Fruit fly (Drosophila melanogaster) whole organism, embryonic: Measurements from ENCODE around the gene PIG-S.
A peak's percentile ranks its signal among the peaks of the same experiment; 100 is the strongest.

ENCODE experiments used
- ATbp ChIP-seq: fragments of 200-800 bp; sonication (Bioruptor generic); optimal IDR thresholded peaks from 2 replicates; lab custom pipeline; 2017; ENCODE audit warnings: missing biosample characterization, mild to moderate bottlenecking, missing genetic modification characterization, missing genetic modification reagents
- CG10366 ChIP-seq: fragments of 200-800 bp; sonication (Bioruptor generic); IDR thresholded peaks from 2 replicates; pipeline ENCODE4 v1.3.6; 2022; ENCODE audit warnings: missing biosample characterization, missing genetic modification characterization
- CG12391 ChIP-seq: fragments of 200-800 bp; sonication (Bioruptor generic); optimal IDR thresholded peaks from 3 replicates; lab custom pipeline; 2018; ENCODE audit warnings: missing biosample characterization, mild to moderate bottlenecking, missing genetic modification characterization, moderate library complexity
- CG13287 ChIP-seq: fragments of 200-800 bp; sonication (Bioruptor generic); IDR thresholded peaks from 2 replicates; pipeline ENCODE4 v1.3.6; 2022; ENCODE audit warnings: missing biosample characterization, missing genetic modification characterization; ENCODE audit not compliant: partially characterized antibody
- CG17829 ChIP-seq: fragments of 200-800 bp; optimal IDR thresholded peaks from 2 replicates; lab custom pipeline; 2019; ENCODE audit warnings: missing biosample characterization, mild to moderate bottlenecking, missing genetic modification characterization, moderate library complexity
- CG2199 ChIP-seq: fragments of 200-800 bp; sonication (Bioruptor generic); IDR thresholded peaks from 3 replicates; pipeline ENCODE4 v1.3.6; 2022; ENCODE audit warnings: missing biosample characterization, missing genetic modification characterization
- CG3163 ChIP-seq: fragments of 200-800 bp; sonication (Bioruptor generic); optimal IDR thresholded peaks from 3 replicates; lab custom pipeline; 2016; ENCODE audit warnings: missing biosample characterization, missing genetic modification characterization
- CG34376 ChIP-seq: fragments of 200-800 bp; sonication (Bioruptor generic); optimal IDR thresholded peaks from 2 replicates; lab custom pipeline; 2018; ENCODE audit warnings: missing biosample characterization, mild to moderate bottlenecking, missing genetic modification characterization
- CG4404 ChIP-seq: fragments of 200-800 bp; sonication (Bioruptor generic); IDR thresholded peaks from 2 replicates; pipeline ENCODE4 v1.3.6; 2022; ENCODE audit warnings: missing biosample characterization, missing genetic modification characterization
- CG4424 ChIP-seq: fragments of 200-800 bp; sonication (Bioruptor generic); optimal IDR thresholded peaks from 3 replicates; lab custom pipeline; 2016; ENCODE audit warnings: missing biosample characterization, missing genetic modification characterization
- CG6175 ChIP-seq: fragments of 200-800 bp; sonication (Bioruptor generic); IDR thresholded peaks from 3 replicates; pipeline ENCODE4 v1.3.6; 2022; ENCODE audit warnings: missing biosample characterization, missing genetic modification characterization
- CG7556 ChIP-seq: fragments of 200-800 bp; sonication (Bioruptor generic); optimal IDR thresholded peaks from 2 replicates; lab custom pipeline; 2017; ENCODE audit warnings: missing biosample characterization, mild to moderate bottlenecking, missing genetic modification characterization
- CG8290 ChIP-seq, 3 experiments: fragments of 200-800 bp; sonication (Bioruptor generic); optimal IDR thresholded peaks; 2 replicates each; lab custom pipeline; 2016 to 2019; ENCODE audit warnings: missing biosample characterization in 3 of 3, missing genetic modification characterization in 3 of 3, mild to moderate bottlenecking in 2 of 3, moderate library complexity in 1 of 3
- CG8478 ChIP-seq: fragments of >200 bp; optimal IDR thresholded peaks from 2 replicates; lab custom pipeline; 2018
- CG9817 ChIP-seq: fragments of 200-800 bp; sonication (Bioruptor generic); optimal IDR thresholded peaks from 2 replicates; lab custom pipeline; 2018; ENCODE audit warnings: missing biosample characterization, mild to moderate bottlenecking, missing genetic modification characterization, moderate library complexity
- D19B ChIP-seq: fragments of 200-800 bp; sonication (Bioruptor generic); optimal IDR thresholded peaks from 2 replicates; lab custom pipeline; 2017; ENCODE audit warnings: missing biosample characterization, mild to moderate bottlenecking, missing genetic modification characterization
- Doc2 ChIP-seq: fragments of 200-800 bp; sonication (Bioruptor generic); IDR thresholded peaks from 2 replicates; pipeline ENCODE4 v1.3.6; 2022; ENCODE audit warnings: missing biosample characterization, missing genetic modification characterization
- Doc3 ChIP-seq: fragments of 200-800 bp; sonication (Bioruptor generic); IDR thresholded peaks from 3 replicates; pipeline ENCODE4 v1.3.6; 2022; ENCODE audit warnings: missing biosample characterization, missing genetic modification characterization; ENCODE audit not compliant: partially characterized antibody
- Elba2 ChIP-seq: fragments of 200-800 bp; sonication (Bioruptor generic); optimal IDR thresholded peaks from 3 replicates; lab custom pipeline; 2016; ENCODE audit warnings: missing biosample characterization, missing genetic modification characterization
- Gug ChIP-seq: fragments of 200-800 bp; sonication (Bioruptor generic); IDR thresholded peaks from 4 replicates; pipeline ENCODE4 v1.3.6; 2022; ENCODE audit warnings: missing biosample characterization, missing genetic modification characterization
- Hand ChIP-seq: fragments of 200-800 bp; sonication (Bioruptor generic); optimal IDR thresholded peaks from 2 replicates; lab custom pipeline; 2017; ENCODE audit warnings: mild to moderate bottlenecking, missing biosample characterization, missing genetic modification reagents, missing genetic modification characterization
- Hmx ChIP-seq: fragments of 200-800 bp; sonication (Bioruptor generic); optimal IDR thresholded peaks from 2 replicates; lab custom pipeline; 2016; ENCODE audit warnings: missing biosample characterization, missing genetic modification characterization
- Jarid2 ChIP-seq: fragments of 200-800 bp; sonication (Bioruptor generic); optimal IDR thresholded peaks from 3 replicates; lab custom pipeline; 2017; ENCODE audit warnings: mild to moderate bottlenecking, missing biosample characterization, missing genetic modification reagents, missing genetic modification characterization
- Nf-YA ChIP-seq: fragments of 200-800 bp; sonication (Bioruptor generic); IDR thresholded peaks from 2 replicates; pipeline ENCODE4 v1.3.6; 2022; ENCODE audit warnings: missing biosample characterization, missing genetic modification characterization
- Nf-YB ChIP-seq: fragments of 200-800 bp; sonication (Bioruptor generic); optimal IDR thresholded peaks from 3 replicates; lab custom pipeline; 2019; ENCODE audit warnings: missing biosample characterization, mild to moderate bottlenecking, missing genetic modification characterization, moderate library complexity
- Rfx ChIP-seq: fragments of 200-800 bp; sonication (Bioruptor generic); IDR thresholded peaks from 2 replicates; pipeline ENCODE4 v1.3.6; 2022; ENCODE audit warnings: missing biosample characterization, missing genetic modification characterization
- Side ChIP-seq: fragments of 200-800 bp; sonication (Bioruptor generic); optimal IDR thresholded peaks from 2 replicates; lab custom pipeline; 2016; ENCODE audit warnings: missing biosample characterization, missing genetic modification characterization
- Sry-δ ChIP-seq: fragments of 200-800 bp; sonication (Bioruptor generic); optimal IDR thresholded peaks from 2 replicates; lab custom pipeline; 2016; ENCODE audit warnings: missing biosample characterization, missing genetic modification characterization
- Ssrp ChIP-seq: fragments of 200-800 bp; sonication (Bioruptor generic); optimal IDR thresholded peaks from 2 replicates; lab custom pipeline; 2018; ENCODE audit warnings: missing biosample characterization, mild to moderate bottlenecking, missing genetic modification characterization, moderate library complexity
- Stat92E ChIP-seq, 3 experiments: fragments of >200 bp in 2 of 3; fragments of 200-800 bp in 1 of 3; sonication (Bioruptor generic) in 1 of 3; optimal IDR thresholded peaks; 2 replicates each; lab custom pipeline; 2017 to 2019; ENCODE audit warnings: missing biosample characterization in 3 of 3, missing genetic modification characterization in 3 of 3, mild to moderate bottlenecking in 1 of 3, moderate library complexity in 1 of 3
- Usf ChIP-seq: fragments of 200-800 bp; sonication (Bioruptor generic); optimal IDR thresholded peaks from 2 replicates; lab custom pipeline; 2017; ENCODE audit warnings: missing genotype, missing biosample characterization, missing genetic modification characterization
- amos ChIP-seq: fragments of 200-800 bp; sonication (Bioruptor generic); IDR thresholded peaks from 2 replicates; pipeline ENCODE4 v1.3.6; 2022; ENCODE audit warnings: missing biosample characterization, missing genetic modification characterization; ENCODE audit not compliant: partially characterized antibody
- chinmo ChIP-seq: fragments of 200-800 bp; sonication (Bioruptor generic); IDR thresholded peaks from 4 replicates; pipeline ENCODE4 v1.3.6; 2022; ENCODE audit warnings: missing biosample characterization, missing genetic modification characterization; ENCODE audit not compliant: partially characterized antibody
- dm ChIP-seq: fragments of 200-800 bp; sonication (Bioruptor generic); optimal IDR thresholded peaks from 3 replicates; lab custom pipeline; 2016; ENCODE audit warnings: missing biosample characterization, missing genetic modification characterization
- en ChIP-seq: fragments of 200-800 bp; sonication (Bioruptor generic); optimal IDR thresholded peaks from 2 replicates; lab custom pipeline; 2016; ENCODE audit warnings: missing biosample characterization, missing genetic modification characterization
- fd64A ChIP-seq: fragments of 200-800 bp; sonication (Bioruptor generic); optimal IDR thresholded peaks from 3 replicates; lab custom pipeline; 2018; ENCODE audit warnings: missing biosample characterization, mild to moderate bottlenecking, missing genetic modification characterization
- gro ChIP-seq: fragments of 200-800 bp; sonication (Bioruptor generic); optimal IDR thresholded peaks from 2 replicates; lab custom pipeline; 2016; ENCODE audit warnings: missing biosample characterization, missing genetic modification characterization
- h ChIP-seq: fragments of >200 bp; optimal IDR thresholded peaks from 2 replicates; lab custom pipeline; 2017
- ham ChIP-seq: fragments of 200-800 bp; sonication (Bioruptor generic); IDR thresholded peaks from 2 replicates; pipeline ENCODE4 v1.3.6; 2022; ENCODE audit warnings: missing biosample characterization, missing genetic modification characterization
- ind ChIP-seq: fragments of 200-800 bp; sonication (Bioruptor generic); optimal IDR thresholded peaks from 3 replicates; lab custom pipeline; 2016; ENCODE audit warnings: missing biosample characterization, missing genetic modification characterization
- knrl ChIP-seq: fragments of 200-800 bp; sonication (Bioruptor generic); IDR thresholded peaks from 3 replicates; pipeline ENCODE4 v1.3.6; 2022; ENCODE audit warnings: missing biosample characterization, missing genetic modification characterization; ENCODE audit not compliant: partially characterized antibody
- lmd ChIP-seq: fragments of 200-800 bp; sonication (Bioruptor generic); IDR thresholded peaks from 2 replicates; pipeline ENCODE4 v1.3.6; 2022; ENCODE audit warnings: missing biosample characterization, missing genetic modification characterization
- pzg ChIP-seq: fragments of 200-800 bp; sonication (Bioruptor generic); optimal IDR thresholded peaks from 3 replicates; lab custom pipeline; 2018; ENCODE audit warnings: missing biosample characterization, mild to moderate bottlenecking, missing genetic modification characterization, moderate library complexity
- row ChIP-seq: fragments of 200-800 bp; sonication (Bioruptor generic); IDR thresholded peaks from 3 replicates; pipeline ENCODE4 v1.3.6; 2022; ENCODE audit warnings: missing biosample characterization, missing genetic modification characterization
- salm ChIP-seq: fragments of 200-800 bp; sonication (Bioruptor generic); optimal IDR thresholded peaks from 2 replicates; lab custom pipeline; 2018; ENCODE audit warnings: missing biosample characterization, mild to moderate bottlenecking, missing genetic modification characterization
- slou ChIP-seq: fragments of 200-800 bp; sonication (Bioruptor generic); optimal IDR thresholded peaks from 3 replicates; lab custom pipeline; 2016; ENCODE audit warnings: missing biosample characterization, missing genetic modification characterization
- sqz ChIP-seq: fragments of 200-800 bp; sonication (Bioruptor generic); optimal IDR thresholded peaks from 3 replicates; lab custom pipeline; 2018; ENCODE audit warnings: missing biosample characterization, mild to moderate bottlenecking, missing genetic modification characterization
- tup ChIP-seq: fragments of 200-800 bp; sonication (Bioruptor generic); optimal IDR thresholded peaks from 2 replicates; lab custom pipeline; 2016; ENCODE audit warnings: missing biosample characterization, mild to moderate bottlenecking, missing genetic modification characterization, moderate library complexity

Gene PIG-S

dm6 chr3R:24875939-24876842, 41.5 kb downstream of the PIG-S start, which contains the start of gene CG3744 (continued):
- peak; percentile 74 for TF ChIP-seq Nf-YB (GFP tag; lab: Kevin White, UChicago)
- peak; percentile 92 for TF ChIP-seq CG6175 (GFP tag; lab: Robert Waterston, UW)
- TF ChIP-seq CG9817 (tag; lab: Kevin White, UChicago): peak; percentile 95
- peak; percentile 88 for TF ChIP-seq CG4424 (GFP tag; lab: Kevin White, UChicago)
- no peak for TF ChIP-seq fd64A
- TF ChIP-seq Ssrp: peak; percentile 88
- TF ChIP-seq Doc2 (GFP tag; lab: Robert Waterston, UW): peak; percentile 46
- TF ChIP-seq CG34376 (GFP tag; lab: Kevin White, UChicago): peak; percentile 74
- TF ChIP-seq CG17829 (tag; lab: Kevin White, UChicago): peak; percentile 91
- TF ChIP-seq CG8478 (lab: Kevin White, UChicago): peak; percentile 92
- peak; percentile 76 for TF ChIP-seq salm (tag; lab: Kevin White, UChicago)
- TF ChIP-seq tup (GFP tag; lab: Kevin White, UChicago): peak; percentile 69
- TF ChIP-seq amos: peak; percentile 94
- no peak for TF ChIP-seq h
- TF ChIP-seq pzg (GFP tag; lab: Kevin White, UChicago): peak; percentile 57
- no peak for TF ChIP-seq Hmx
- peak; percentile 68 for TF ChIP-seq Hand (GFP tag; lab: Kevin White, UChicago)
- peak; percentile 85 for TF ChIP-seq slou (GFP tag; lab: Kevin White, UChicago)
- TF ChIP-seq CG10366: peak; percentile 95
- peak; percentile 98 for TF ChIP-seq row (GFP tag; lab: Robert Waterston, UW)
- TF ChIP-seq CG13287 (GFP tag; lab: Robert Waterston, UW): peak; percentile 96
- TF ChIP-seq Doc3 (GFP tag; lab: Robert Waterston, UW): peak; percentile 96
- no peak for TF ChIP-seq ATbp (GFP tag; lab: Kevin White, UChicago)
- TF ChIP-seq Jarid2 (GFP tag; lab: Kevin White, UChicago): peak; percentile 55
- TF ChIP-seq CG8290 (GFP tag; optimal IDR thresholded peaks at IDR 0.05; lab: Kevin White, UChicago): peak; percentile 83
- TF ChIP-seq CG8290 (tag; optimal IDR thresholded peaks at IDR 0.05; lab: Kevin White, UChicago): peak in 1 of 2 experiments; percentile 17
- TF ChIP-seq Rfx: peak; percentile 99
- peak; percentile 92 for TF ChIP-seq Sry-δ (GFP tag; lab: Kevin White, UChicago)
- no peak for TF ChIP-seq dm (GFP tag; lab: Kevin White, UChicago)
- peak; percentile 96 for TF ChIP-seq knrl (GFP tag; lab: Robert Waterston, UW)
- TF ChIP-seq CG2199: peak; percentile 86
- TF ChIP-seq CG7556: peak; percentile 86
- TF ChIP-seq chinmo: peak; percentile 94
- TF ChIP-seq lmd (GFP tag; lab: Robert Waterston, UW): peak; percentile 93
- peak; percentile 6 for TF ChIP-seq Elba2 (GFP tag; lab: Kevin White, UChicago)
- TF ChIP-seq CG4404 (GFP tag; lab: Robert Waterston, UW): peak; percentile 89
- TF ChIP-seq gro (GFP tag; lab: Kevin White, UChicago): peak; percentile 57
- no peak for TF ChIP-seq Stat92E (GFP tag; optimal IDR thresholded peaks at IDR 0.05; lab: Kevin White, UChicago)
- TF ChIP-seq D19B (GFP tag; lab: Kevin White, UChicago): peak; percentile 74
- TF ChIP-seq CG3163: peak; percentile 27
- peak; percentile 93 for TF ChIP-seq ind (GFP tag; lab: Kevin White, UChicago)
- TF ChIP-seq sqz (GFP tag; lab: Kevin White, UChicago): no peak
- TF ChIP-seq Side (GFP tag; lab: Kevin White, UChicago): peak; percentile 39
- peak; percentile 96 for TF ChIP-seq CG12391 (tag; lab: Kevin White, UChicago)
- TF ChIP-seq en (GFP tag; lab: Kevin White, UChicago): no peak
- peak; percentile 52; the same call in 1 of the 2 replicates for TF ChIP-seq ham (GFP tag; lab: Robert Waterston, UW)
- TF ChIP-seq Gug (GFP tag; lab: Robert Waterston, UW): peak; percentile 98
- TF ChIP-seq Nf-YA (GFP tag; lab: Robert Waterston, UW): peak; percentile 89
- TF ChIP-seq Usf (GFP tag; lab: Kevin White, UChicago): peak; percentile 85
